Fruit fly (Drosophila melanogaster): ENCODE data around the gene c12.1.

DNA sequence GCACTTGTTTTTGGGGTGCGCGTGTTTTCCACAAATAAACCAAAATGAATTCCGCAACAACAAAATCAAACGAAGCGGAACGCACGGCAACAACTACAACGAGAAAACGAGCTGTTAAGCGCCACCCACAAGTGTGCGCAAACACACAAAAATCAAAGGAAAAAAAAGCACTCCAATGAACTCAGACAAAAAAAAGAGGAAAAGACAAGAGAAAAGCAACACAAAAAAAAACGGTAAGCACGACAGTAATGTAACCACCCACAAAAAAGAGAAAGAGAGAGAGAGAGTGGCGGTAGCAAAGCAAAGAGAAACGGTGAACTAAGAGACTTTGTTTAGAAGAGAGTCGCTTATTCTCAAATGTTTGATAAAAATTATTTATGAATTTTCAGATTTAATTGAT lies 13.3 kb downstream of the c12.1 start:
- TF ChIP-seq CTCF (optimal IDR thresholded peaks at IDR 0.05) = no peak
- no peak for TF ChIP-seq CG8478 (optimal IDR thresholded peaks at IDR 0.05)
